Worm (Caenorhabditis elegans) whole organism, L3 larva: ENCODE results near the gene nhr-124.
A peak's percentile ranks its signal among the peaks of the same experiment; 100 is the strongest.

ENCODE experiments used
- R02D3.7 ChIP-seq: fragments of 150-350 bp; optimal IDR thresholded peaks from 2 replicates; lab custom pipeline; 2014; ENCODE audit warnings: missing biosample characterization, missing genetic modification characterization
- ama-1 ChIP-seq: fragments of 150-350 bp; optimal IDR thresholded peaks from 2 replicates; lab custom pipeline; 2018
- ceh-16 ChIP-seq: sonication (generic microtip); optimal IDR thresholded peaks from 2 replicates; lab custom pipeline; 2017; ENCODE audit warnings: missing biosample characterization, missing genetic modification characterization
- ceh-28 ChIP-seq: fragments of 150-350 bp; optimal IDR thresholded peaks from 2 replicates; lab custom pipeline; 2014; ENCODE audit warnings: missing biosample characterization, missing genetic modification reagents, missing genetic modification characterization
- ceh-82 ChIP-seq: fragments of 150-350 bp; optimal IDR thresholded peaks from 2 replicates; lab custom pipeline; 2014; ENCODE audit warnings: missing biosample characterization, missing genetic modification characterization
- egl-27 ChIP-seq: sonication (generic microtip); optimal IDR thresholded peaks from 4 replicates; lab custom pipeline; 2017; ENCODE audit warnings: missing biosample characterization, missing genetic modification reagents, missing genetic modification characterization
- elt-2 ChIP-seq: sonication (generic microtip); optimal IDR thresholded peaks from 2 replicates; lab custom pipeline; 2016; ENCODE audit warnings: missing genetic modification reagents, mild to moderate bottlenecking, missing genetic modification characterization, missing compliant biosample characterization
- elt-3 ChIP-seq, 3 experiments: fragments of 150-350 bp in 1 of 3; sonication (generic microtip) in 2 of 3; optimal IDR thresholded peaks; 2 replicates in 2 of 3; 4 replicates in 1 of 3; lab custom pipeline; 2014 to 2017; ENCODE audit warnings: missing biosample characterization in 3 of 3, missing genetic modification characterization in 3 of 3
- eor-1 ChIP-seq, 2 experiments: fragments of 150-350 bp; optimal IDR thresholded peaks; 2 replicates each; lab custom pipeline; 2014 to 2018; ENCODE audit warnings: missing biosample characterization in 2 of 2, missing genetic modification characterization in 2 of 2
- fkh-10 ChIP-seq: sonication (generic microtip); optimal IDR thresholded peaks from 2 replicates; lab custom pipeline; 2017; ENCODE audit warnings: missing biosample characterization, missing genetic modification reagents, missing genetic modification characterization
- fkh-2 ChIP-seq: fragments of 150-350 bp; optimal IDR thresholded peaks from 2 replicates; lab custom pipeline; 2014; ENCODE audit warnings: missing biosample characterization, missing genetic modification reagents, missing genetic modification characterization
- hmg-11 ChIP-seq: sonication (generic microtip); optimal IDR thresholded peaks from 2 replicates; lab custom pipeline; 2016; ENCODE audit warnings: missing genetic modification characterization, missing compliant biosample characterization
- lin-15B ChIP-seq: fragments of 150-350 bp; optimal IDR thresholded peaks from 2 replicates; lab custom pipeline; 2014; ENCODE audit warnings: missing biosample characterization, missing genetic modification characterization
- lsy-12 ChIP-seq: sonication (generic microtip); optimal IDR thresholded peaks from 2 replicates; lab custom pipeline; 2016; ENCODE audit warnings: mild to moderate bottlenecking, missing genetic modification characterization, missing compliant biosample characterization
- mdl-1 ChIP-seq: fragments of 150-350 bp; optimal IDR thresholded peaks from 2 replicates; lab custom pipeline; 2014; ENCODE audit warnings: missing biosample characterization, missing genetic modification characterization
- mml-1 ChIP-seq: fragments of 150-350 bp; sonication (generic microtip); optimal IDR thresholded peaks from 3 replicates; lab custom pipeline; 2014; ENCODE audit warnings: missing biosample characterization, missing genetic modification characterization
- nfya-1 ChIP-seq: sonication (generic microtip); optimal IDR thresholded peaks from 2 replicates; lab custom pipeline; 2017; ENCODE audit warnings: missing genetic modification characterization, mild to moderate bottlenecking, missing compliant biosample characterization, antibody characterized with exemption, moderate library complexity; ENCODE audit not compliant: insufficient read depth
- nhr-11 ChIP-seq: fragments of 150-350 bp; optimal IDR thresholded peaks from 2 replicates; lab custom pipeline; 2014; ENCODE audit warnings: missing biosample characterization, missing genetic modification characterization
- nhr-12 ChIP-seq: fragments of 150-350 bp; optimal IDR thresholded peaks from 2 replicates; lab custom pipeline; 2014; ENCODE audit warnings: missing biosample characterization, missing genetic modification characterization
- nhr-23 ChIP-seq: fragments of 150-350 bp; optimal IDR thresholded peaks from 2 replicates; lab custom pipeline; 2014; ENCODE audit warnings: missing biosample characterization, missing genetic modification reagents, missing genetic modification characterization
- nhr-237 ChIP-seq: fragments of 150-350 bp; optimal IDR thresholded peaks from 2 replicates; lab custom pipeline; 2014; ENCODE audit warnings: missing biosample characterization, missing genetic modification characterization
- nhr-25 ChIP-seq: sonication (generic microtip); optimal IDR thresholded peaks from 2 replicates; lab custom pipeline; 2017; ENCODE audit warnings: missing biosample characterization, missing genetic modification characterization
- nhr-28 ChIP-seq: fragments of 150-350 bp; optimal IDR thresholded peaks from 2 replicates; lab custom pipeline; 2014; ENCODE audit warnings: missing biosample characterization, missing genetic modification characterization
- nhr-67 ChIP-seq: fragments of 150-350 bp; optimal IDR thresholded peaks from 2 replicates; lab custom pipeline; 2014; ENCODE audit warnings: missing biosample characterization, missing genetic modification characterization
- nhr-76 ChIP-seq: fragments of 150-350 bp; sonication (generic microtip); optimal IDR thresholded peaks from 5 replicates; lab custom pipeline; 2014; ENCODE audit warnings: missing biosample characterization, missing genetic modification characterization
- nhr-77 ChIP-seq: fragments of 150-350 bp; optimal IDR thresholded peaks from 2 replicates; lab custom pipeline; 2014; ENCODE audit warnings: missing biosample characterization, missing genetic modification characterization
- pha-4 ChIP-seq: fragments of 150-350 bp; optimal IDR thresholded peaks from 2 replicates; lab custom pipeline; 2014; ENCODE audit warnings: missing biosample characterization, missing genetic modification reagents, missing genetic modification characterization
- pqm-1 ChIP-seq: fragments of 150-350 bp; optimal IDR thresholded peaks from 2 replicates; lab custom pipeline; 2017; ENCODE audit warnings: missing biosample characterization, missing genetic modification characterization, inconsistent platforms
- sea-2 ChIP-seq: fragments of 150-350 bp; sonication (generic microtip); optimal IDR thresholded peaks from 4 replicates; lab custom pipeline; 2014; ENCODE audit warnings: missing biosample characterization, missing genetic modification reagents, missing genetic modification characterization
- skn-1 ChIP-seq: fragments of 150-350 bp; optimal IDR thresholded peaks from 2 replicates; lab custom pipeline; 2014; ENCODE audit warnings: missing biosample characterization, missing genetic modification characterization
- snpc-4 ChIP-seq: fragments of 150-350 bp; optimal IDR thresholded peaks from 2 replicates; lab custom pipeline; 2014; ENCODE audit warnings: missing biosample characterization, missing genetic modification characterization
- tbx-2 ChIP-seq: sonication (generic microtip); optimal IDR thresholded peaks from 2 replicates; lab custom pipeline; 2016; ENCODE audit warnings: mild to moderate bottlenecking, missing genetic modification characterization, missing compliant biosample characterization
- unc-39 ChIP-seq: sonication (generic microtip); optimal IDR thresholded peaks from 4 replicates; lab custom pipeline; 2017; ENCODE audit warnings: missing biosample characterization, missing genetic modification characterization
- unc-62 ChIP-seq: fragments of 150-350 bp; sonication (generic microtip); optimal IDR thresholded peaks from 4 replicates; lab custom pipeline; 2014; ENCODE audit warnings: missing biosample characterization, missing genetic modification reagents, missing genetic modification characterization
- zag-1 ChIP-seq: fragments of 150-350 bp; optimal IDR thresholded peaks from 2 replicates; lab custom pipeline; 2014; ENCODE audit warnings: missing biosample characterization, missing genetic modification characterization
- ztf-11 ChIP-seq: fragments of 150-350 bp; optimal IDR thresholded peaks from 2 replicates; lab custom pipeline; 2014; ENCODE audit warnings: missing biosample characterization, missing genetic modification characterization
- ztf-4 ChIP-seq: fragments of 150-350 bp; optimal IDR thresholded peaks from 2 replicates; lab custom pipeline; 2014; ENCODE audit warnings: missing biosample characterization, missing genetic modification characterization

The nhr-124 gene

DNA sequence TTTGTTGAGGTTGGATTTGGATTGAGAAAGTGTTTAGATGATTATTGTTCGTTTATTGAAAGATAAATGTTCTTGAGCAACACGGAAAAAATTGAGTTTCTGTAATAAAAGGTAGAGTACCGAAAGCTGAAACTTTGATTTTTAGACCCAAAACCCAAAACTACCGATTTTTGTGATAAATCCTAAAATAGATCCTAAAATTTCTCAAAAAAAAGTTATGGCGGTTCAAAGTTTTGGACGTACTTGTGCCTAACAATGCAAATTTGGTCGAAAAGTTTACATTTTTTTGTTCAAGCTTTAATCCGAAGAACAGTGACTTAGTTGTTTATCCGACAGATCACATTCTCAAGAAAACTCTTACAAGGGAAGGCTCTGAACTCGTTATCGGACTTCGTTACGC, 38.7 kb downstream of the nhr-124 start, which contains the start of gene nhr-185:
Gene nhr-185 (minus strand): TSS at position 101 of the 400 bp plus-strand sequence.
- TF ChIP-seq pha-4 (tag; lab: Kevin White, UChicago) (no peak), mml-1 (tag; lab: Kevin White, UChicago) (no peak)

DNA sequence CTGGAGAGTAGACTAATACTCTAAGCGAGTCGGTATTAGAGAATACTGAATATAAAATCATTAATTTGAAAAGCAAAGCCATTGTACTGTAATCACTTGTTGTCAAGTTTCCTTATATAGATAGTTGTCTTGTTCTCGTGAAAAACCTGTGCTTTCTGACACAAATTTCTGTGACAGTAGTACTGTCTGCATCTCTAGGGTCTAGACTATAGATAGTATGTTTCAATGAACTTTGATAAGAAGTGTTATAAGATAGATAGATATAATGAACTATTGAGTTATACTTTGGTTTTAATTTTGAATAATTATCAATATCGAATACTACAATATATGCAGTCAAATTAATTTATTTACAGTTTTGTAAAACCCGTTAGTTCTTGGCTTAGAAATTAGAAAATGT, 42.1 kb downstream of the nhr-124 start, which contains the start of gene ugt-32:
Gene ugt-32 (minus strand): TSS at position 82 of the 400 bp plus-strand sequence.
- TF ChIP-seq elt-2 (peak; percentile 7), pha-4 (tag; lab: Kevin White, UChicago) (no peak), nhr-11 (no peak), hmg-11 (tag; lab: Kevin White, UChicago) (no peak), skn-1 (tag; lab: Kevin White, UChicago) (no peak), ztf-11 (tag; lab: Kevin White, UChicago) (no peak), nhr-76 (tag; lab: Kevin White, UChicago) (no peak), R02D3.7 (no peak), ztf-4 (no peak), snpc-4 (tag; lab: Kevin White, UChicago) (no peak), lsy-12 (no peak), ama-1 (no peak), pqm-1 (tag; lab: Kevin White, UChicago) (peak; percentile 85), nhr-67 (no peak), ceh-16 (tag; lab: Kevin White, UChicago) (no peak)
- TF ChIP-seq, all 47 proteins: peak for 2

DNA sequence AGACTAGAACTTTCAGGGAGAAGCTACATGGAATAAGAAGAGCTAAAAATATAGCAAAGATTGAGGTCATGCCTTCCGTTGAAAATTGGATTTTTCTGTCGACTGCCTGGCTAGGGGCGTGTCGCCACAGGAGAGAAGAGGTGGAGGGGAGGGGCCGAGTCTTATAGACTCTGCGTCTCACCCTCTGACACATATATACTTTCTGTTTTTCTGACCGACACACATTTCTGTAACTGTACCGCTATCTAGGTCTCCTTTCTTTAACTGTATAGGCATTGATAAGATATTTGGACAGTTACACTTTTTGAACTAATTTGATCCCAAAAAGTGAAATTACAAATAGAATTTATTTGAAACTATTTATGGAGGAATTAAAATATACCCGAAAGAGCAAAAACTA, 44.5 kb downstream of the nhr-124 start:
- no peak for TF ChIP-seq ceh-82
- TF ChIP-seq nhr-11, result no peak
- TF ChIP-seq nfya-1 (tag; lab: Kevin White, UChicago), result no peak
- TF ChIP-seq pqm-1 (tag; lab: Kevin White, UChicago), result peak; percentile 20

DNA sequence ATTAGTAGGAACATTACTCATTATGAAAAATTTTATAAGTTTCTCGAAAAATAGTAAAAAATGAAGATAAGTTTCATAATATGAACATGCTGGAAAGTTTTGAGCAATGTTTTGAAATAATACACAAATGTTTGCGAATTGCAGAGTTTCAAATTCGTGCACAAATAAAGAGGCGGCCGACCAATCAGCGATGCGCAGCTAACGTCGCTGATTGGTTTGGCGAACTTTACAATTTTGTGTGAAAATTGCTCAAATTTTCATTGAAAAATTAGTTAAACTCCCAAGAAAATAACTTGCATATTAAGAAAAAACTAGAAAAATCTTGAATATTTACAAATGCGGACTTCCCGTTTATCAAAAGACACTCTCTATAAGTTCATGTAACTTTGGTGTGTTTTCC, 53.3 kb downstream of the nhr-124 start:
- TF ChIP-seq lsy-12 (no peak), elt-3 (tag; optimal IDR thresholded peaks at IDR 0.05; lab: Kevin White, UChicago) (no peak), nfya-1 (tag; lab: Kevin White, UChicago) (peak; percentile 55), skn-1 (tag; lab: Kevin White, UChicago) (no peak)

DNA sequence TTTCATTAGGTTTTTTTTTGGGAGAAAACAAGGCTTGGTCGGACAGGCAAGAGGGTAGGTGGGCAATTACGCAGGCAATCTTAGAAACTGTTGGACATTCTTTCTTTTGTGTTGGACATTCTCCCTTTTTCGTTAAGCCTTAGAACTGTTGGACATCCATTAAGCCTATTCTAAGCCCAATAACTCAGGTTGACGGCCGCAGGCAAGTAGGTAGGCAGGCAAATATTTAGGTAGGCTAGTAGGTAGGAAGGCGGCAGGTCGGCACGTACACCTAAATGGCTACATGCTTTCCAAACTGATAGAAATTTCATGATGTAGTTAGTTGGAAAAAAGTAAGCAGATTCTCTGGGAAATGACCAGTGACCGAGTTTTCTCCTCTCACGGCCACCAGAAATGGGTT, 53.9 kb downstream of the nhr-124 start:
- TF ChIP-seq nhr-28, result no peak
- TF ChIP-seq elt-3 (tag; optimal IDR thresholded peaks at IDR 0.05; lab: Kevin White, UChicago), result no peak
- no peak for TF ChIP-seq nhr-237 (tag; lab: Kevin White, UChicago)
- TF ChIP-seq nhr-23, result no peak
- no peak for TF ChIP-seq nhr-67
- no peak for TF ChIP-seq nhr-76 (tag; lab: Kevin White, UChicago)
- TF ChIP-seq unc-62 (GFP tag; lab: Kevin White, UChicago), result no peak
- no peak for TF ChIP-seq nhr-77 (tag; lab: Kevin White, UChicago)
- no peak for TF ChIP-seq nhr-25 (tag; lab: Kevin White, UChicago)
- TF ChIP-seq ztf-4, result no peak
- TF ChIP-seq unc-39, result no peak
- TF ChIP-seq pha-4 (tag; lab: Kevin White, UChicago), result no peak
- TF ChIP-seq sea-2 (GFP tag; lab: Kevin White, UChicago), result no peak
- TF ChIP-seq, all 47 proteins: peak for 0

DNA sequence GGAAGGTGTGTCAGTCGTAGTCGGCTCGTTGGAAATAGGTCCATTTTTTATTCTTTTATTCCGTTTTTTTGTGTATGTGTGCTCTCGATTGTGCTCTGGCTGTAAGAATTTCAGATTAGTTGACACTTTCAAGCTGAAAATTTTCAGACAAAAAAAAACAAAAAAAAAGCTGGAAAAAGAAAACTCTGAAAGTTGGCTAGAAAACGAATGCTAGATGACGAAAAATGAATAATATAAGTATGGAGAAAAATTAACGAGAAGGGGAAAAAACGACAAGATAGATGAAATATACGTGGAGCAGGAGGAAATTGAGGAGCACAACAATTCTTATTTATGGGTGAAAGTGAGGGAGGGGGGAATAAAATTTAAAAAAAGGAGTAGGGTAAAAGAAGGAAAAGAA, 54.4 kb downstream of the nhr-124 start, which contains the start of gene H10D18.5:
Gene H10D18.5 (minus strand): TSS at position 101 of the 400 bp plus-strand sequence.
- TF ChIP-seq ceh-28 (tag; lab: Kevin White, UChicago) (no peak), lin-15B (no peak), nhr-12 (tag; lab: Kevin White, UChicago) (no peak), eor-1 (tag; optimal IDR thresholded peaks at IDR 0.05; lab: Kevin White, UChicago) (no peak), egl-27 (no peak), fkh-2 (tag; lab: Kevin White, UChicago) (no peak), tbx-2 (no peak), ztf-4 (no peak), unc-39 (no peak), ztf-11 (tag; lab: Kevin White, UChicago) (no peak), ama-1 (no peak), mdl-1 (tag; lab: Kevin White, UChicago) (no peak), nhr-76 (tag; lab: Kevin White, UChicago) (no peak), ceh-16 (tag; lab: Kevin White, UChicago) (no peak), fkh-10 (GFP tag; lab: Kevin White, UChicago) (no peak), zag-1 (tag; lab: Kevin White, UChicago) (no peak), ceh-82 (no peak)
